Fruit fly (Drosophila melanogaster) whole organism, embryonic: ENCODE results near the gene gfzf.

Experiments used
- Abd-B ChIP-seq: fragments of 200-800 bp; sonication (Bioruptor generic); optimal IDR thresholded peaks from 2 replicates; lab custom pipeline; 2018; ENCODE audit warnings: missing biosample characterization, mild to moderate bottlenecking, missing genetic modification characterization, moderate library complexity
- CG11247 ChIP-seq: fragments of 200-800 bp; sonication (Bioruptor generic); IDR thresholded peaks from 2 replicates; pipeline ENCODE4 v1.3.6; 2022; ENCODE audit warnings: missing biosample characterization, missing genetic modification characterization
- CG14860 ChIP-seq: fragments of 200-800 bp; sonication (Bioruptor generic); IDR thresholded peaks from 3 replicates; pipeline ENCODE4 v1.3.6; 2022; ENCODE audit warnings: missing biosample characterization, missing genetic modification characterization; ENCODE audit not compliant: partially characterized antibody
- CG1603 ChIP-seq: fragments of 200-800 bp; sonication (Bioruptor generic); optimal IDR thresholded peaks from 2 replicates; lab custom pipeline; 2019; ENCODE audit warnings: missing biosample characterization, mild to moderate bottlenecking, missing genetic modification characterization, moderate library complexity
- CG1647 ChIP-seq: fragments of 200-800 bp; sonication (Bioruptor generic); optimal IDR thresholded peaks from 3 replicates; lab custom pipeline; 2016; ENCODE audit warnings: missing biosample characterization, missing genetic modification characterization
- CG30020 ChIP-seq: fragments of 200-800 bp; optimal IDR thresholded peaks from 2 replicates; lab custom pipeline; 2019; ENCODE audit warnings: missing biosample characterization, mild to moderate bottlenecking, missing genetic modification characterization, moderate library complexity
- CG30431 ChIP-seq: fragments of 200-800 bp; sonication (Bioruptor generic); optimal IDR thresholded peaks from 2 replicates; lab custom pipeline; 2017; ENCODE audit warnings: missing biosample characterization, missing genetic modification characterization
- CG3065 ChIP-seq: fragments of 200-800 bp; sonication (Bioruptor generic); optimal IDR thresholded peaks from 2 replicates; lab custom pipeline; 2016; ENCODE audit warnings: missing biosample characterization, missing genetic modification characterization
- CG31365 ChIP-seq: fragments of 200-800 bp; sonication (Bioruptor generic); optimal IDR thresholded peaks from 2 replicates; lab custom pipeline; 2018; ENCODE audit warnings: missing biosample characterization, mild to moderate bottlenecking, missing genetic modification characterization
- CG3163 ChIP-seq: fragments of 200-800 bp; sonication (Bioruptor generic); optimal IDR thresholded peaks from 3 replicates; lab custom pipeline; 2016; ENCODE audit warnings: missing biosample characterization, missing genetic modification characterization
- CG32767 ChIP-seq: fragments of 200-800 bp; sonication (Bioruptor generic); IDR thresholded peaks from 2 replicates; pipeline ENCODE4 v1.3.6; 2022; ENCODE audit warnings: missing biosample characterization, missing genetic modification characterization
- CG4328 ChIP-seq: fragments of 200-800 bp; sonication (Bioruptor generic); optimal IDR thresholded peaks from 3 replicates; lab custom pipeline; 2017; ENCODE audit warnings: missing biosample characterization, missing genetic modification reagents, missing genetic modification characterization
- CG4360 ChIP-seq: fragments of 200-800 bp; sonication (Bioruptor generic); IDR thresholded peaks from 2 replicates; pipeline ENCODE4 v1.3.6; 2022; ENCODE audit warnings: missing biosample characterization, missing genetic modification characterization
- CG8290 ChIP-seq, 3 experiments: fragments of 200-800 bp; sonication (Bioruptor generic); optimal IDR thresholded peaks; 2 replicates each; lab custom pipeline; 2016 to 2019; ENCODE audit warnings: missing biosample characterization in 3 of 3, missing genetic modification characterization in 3 of 3, mild to moderate bottlenecking in 2 of 3, moderate library complexity in 1 of 3
- CG8924 ChIP-seq: fragments of 200-800 bp; optimal IDR thresholded peaks from 3 replicates; lab custom pipeline; 2019; ENCODE audit warnings: missing biosample characterization, mild to moderate bottlenecking, missing genetic modification characterization, moderate library complexity
- CG9876 ChIP-seq: fragments of 200-800 bp; sonication (Bioruptor generic); optimal IDR thresholded peaks from 2 replicates; lab custom pipeline; 2016; ENCODE audit warnings: missing biosample characterization, missing genetic modification characterization
- CHES-1-like ChIP-seq: fragments of 200-800 bp; sonication (Bioruptor generic); optimal IDR thresholded peaks from 2 replicates; lab custom pipeline; 2016; ENCODE audit warnings: missing biosample characterization, missing genetic modification characterization
- Camta ChIP-seq: fragments of 200-800 bp; sonication (Bioruptor generic); optimal IDR thresholded peaks from 2 replicates; lab custom pipeline; 2016; ENCODE audit warnings: missing biosample characterization, missing genetic modification characterization
- Dfd ChIP-seq, 2 experiments: fragments of >200 bp; optimal IDR thresholded peaks; 2 replicates each; lab custom pipeline; 2017; ENCODE audit warnings: missing biosample characterization in 2 of 2, missing genetic modification characterization in 2 of 2
- Dip2 ChIP-seq: fragments of 200-800 bp; sonication (Bioruptor generic); IDR thresholded peaks from 2 replicates; pipeline ENCODE4 v1.3.6; 2022; ENCODE audit warnings: missing biosample characterization, missing genetic modification characterization
- Doc2 ChIP-seq: fragments of 200-800 bp; sonication (Bioruptor generic); IDR thresholded peaks from 2 replicates; pipeline ENCODE4 v1.3.6; 2022; ENCODE audit warnings: missing biosample characterization, missing genetic modification characterization
- Doc3 ChIP-seq: fragments of 200-800 bp; sonication (Bioruptor generic); IDR thresholded peaks from 3 replicates; pipeline ENCODE4 v1.3.6; 2022; ENCODE audit warnings: missing biosample characterization, missing genetic modification characterization; ENCODE audit not compliant: partially characterized antibody
- Fer1 ChIP-seq: fragments of 200-800 bp; sonication (Bioruptor generic); optimal IDR thresholded peaks from 2 replicates; lab custom pipeline; 2017; ENCODE audit warnings: missing biosample characterization, mild to moderate bottlenecking, missing genetic modification characterization
- GATAe ChIP-seq: fragments of 200-800 bp; sonication (Bioruptor generic); conservative IDR thresholded peaks from 2 replicates; pipeline ENCODE4 v1.3.6; 2022; ENCODE audit warnings: missing biosample characterization, missing genetic modification characterization
- HLH4C ChIP-seq: fragments of 200-800 bp; sonication (Bioruptor generic); IDR thresholded peaks from 3 replicates; pipeline ENCODE4 v1.3.6; 2022; ENCODE audit warnings: missing biosample characterization, missing genetic modification characterization; ENCODE audit not compliant: partially characterized antibody
- Lim3 ChIP-seq: fragments of 200-800 bp; sonication (Bioruptor generic); IDR thresholded peaks from 2 replicates; pipeline ENCODE4 v1.3.6; 2022; ENCODE audit warnings: missing biosample characterization, missing genetic modification characterization
- Mad ChIP-seq: fragments of 200-800 bp; sonication (Bioruptor generic); optimal IDR thresholded peaks from 2 replicates; lab custom pipeline; 2016; ENCODE audit warnings: missing biosample characterization, missing genetic modification characterization
- Ravus ChIP-seq: fragments of 200-800 bp; sonication (Bioruptor generic); IDR thresholded peaks from 2 replicates; pipeline ENCODE4 v1.3.6; 2022; ENCODE audit warnings: missing biosample characterization, missing genetic modification characterization
- Tbp ChIP-seq: fragments of >200 bp; optimal IDR thresholded peaks from 2 replicates; lab custom pipeline; 2018; ENCODE audit warnings: missing biosample characterization, missing genetic modification characterization
- ara ChIP-seq: fragments of 200-800 bp; sonication (Bioruptor generic); IDR thresholded peaks from 2 replicates; pipeline ENCODE4 v1.3.6; 2022; ENCODE audit warnings: missing biosample characterization, missing genetic modification characterization
- ci ChIP-seq: fragments of 200-800 bp; sonication (Bioruptor generic); IDR thresholded peaks from 3 replicates; pipeline ENCODE4 v1.3.6; 2022; ENCODE audit warnings: missing biosample characterization, missing genetic modification characterization
- crc ChIP-seq: fragments of 200-800 bp; sonication (Bioruptor generic); optimal IDR thresholded peaks from 2 replicates; lab custom pipeline; 2016; ENCODE audit warnings: missing biosample characterization, missing genetic modification characterization
- ems ChIP-seq: fragments of 200-800 bp; sonication (Bioruptor generic); optimal IDR thresholded peaks from 3 replicates; lab custom pipeline; 2016; ENCODE audit warnings: missing biosample characterization, missing genetic modification characterization
- fd102C ChIP-seq: fragments of 200-800 bp; sonication (Bioruptor generic); optimal IDR thresholded peaks from 2 replicates; lab custom pipeline; 2018; ENCODE audit warnings: missing biosample characterization, mild to moderate bottlenecking, missing genetic modification characterization, moderate library complexity
- gce ChIP-seq: fragments of 200-800 bp; sonication (Bioruptor generic); IDR thresholded peaks from 3 replicates; pipeline ENCODE4 v1.3.6; 2022; ENCODE audit warnings: missing biosample characterization, missing genetic modification characterization
- grau ChIP-seq: fragments of 200-800 bp; optimal IDR thresholded peaks from 3 replicates; lab custom pipeline; 2019; ENCODE audit warnings: missing biosample characterization, mild to moderate bottlenecking, missing genetic modification characterization, moderate library complexity
- inv ChIP-seq: fragments of 200-800 bp; sonication (Bioruptor generic); IDR thresholded peaks from 2 replicates; pipeline ENCODE4 v1.3.6; 2022; ENCODE audit warnings: missing biosample characterization, missing genetic modification characterization; ENCODE audit not compliant: partially characterized antibody
- jigr1 ChIP-seq: fragments of 200-800 bp; sonication (Bioruptor generic); IDR thresholded peaks from 3 replicates; pipeline ENCODE4 v1.3.6; 2022; ENCODE audit warnings: missing biosample characterization, missing genetic modification characterization
- jumu ChIP-seq: fragments of 200-800 bp; sonication (Bioruptor generic); optimal IDR thresholded peaks from 3 replicates; lab custom pipeline; 2016; ENCODE audit warnings: missing biosample characterization, missing genetic modification characterization
- ken ChIP-seq: fragments of 200-800 bp; sonication (Bioruptor generic); IDR thresholded peaks from 3 replicates; pipeline ENCODE4 v1.3.6; 2022; ENCODE audit warnings: missing biosample characterization, missing genetic modification characterization
- lov ChIP-seq, 2 experiments: fragments of 200-800 bp in 1 of 2; fragments of >200 bp in 1 of 2; sonication (Bioruptor generic) in 1 of 2; IDR thresholded peaks in 1 of 2; optimal IDR thresholded peaks in 1 of 2; 2 replicates in 1 of 2; 3 replicates in 1 of 2; pipeline versions ENCODE4 v1.3.6 to Lab custom; 2017 to 2022; ENCODE audit warnings: missing biosample characterization in 1 of 2, missing genetic modification characterization in 1 of 2
- odd ChIP-seq: fragments of 200-800 bp; sonication (Bioruptor generic); optimal IDR thresholded peaks from 2 replicates; lab custom pipeline; 2017; ENCODE audit warnings: missing biosample characterization, mild to moderate bottlenecking, missing genetic modification characterization
- onecut ChIP-seq: fragments of 200-800 bp; sonication (Bioruptor generic); IDR thresholded peaks from 2 replicates; pipeline ENCODE4 v1.3.6; 2022; ENCODE audit warnings: missing biosample characterization, missing genetic modification characterization
- phol ChIP-seq: fragments of 200-800 bp; sonication (Bioruptor generic); optimal IDR thresholded peaks from 3 replicates; lab custom pipeline; 2018; ENCODE audit warnings: missing biosample characterization, mild to moderate bottlenecking, missing genetic modification characterization, moderate library complexity
- pros ChIP-seq: fragments of 200-800 bp; sonication (Bioruptor generic); optimal IDR thresholded peaks from 3 replicates; lab custom pipeline; 2019; ENCODE audit warnings: missing biosample characterization, mild to moderate bottlenecking, missing genetic modification characterization, moderate library complexity
- ro ChIP-seq: fragments of 200-800 bp; sonication (Bioruptor generic); IDR thresholded peaks from 2 replicates; pipeline ENCODE4 v1.3.6; 2022; ENCODE audit warnings: missing biosample characterization, missing genetic modification characterization
- sens-2 ChIP-seq: fragments of 200-800 bp; sonication (Bioruptor generic); IDR thresholded peaks from 2 replicates; pipeline ENCODE4 v1.3.6; 2022; ENCODE audit warnings: missing biosample characterization, missing genetic modification characterization
- slp2 ChIP-seq: fragments of 200-800 bp; sonication (Bioruptor generic); optimal IDR thresholded peaks from 2 replicates; lab custom pipeline; 2016; ENCODE audit warnings: missing biosample characterization, missing genetic modification characterization
- sob ChIP-seq: fragments of 200-800 bp; sonication (Bioruptor generic); IDR thresholded peaks from 2 replicates; pipeline ENCODE4 v1.3.6; 2022; ENCODE audit warnings: missing biosample characterization, missing genetic modification characterization

The gfzf gene

DNA sequence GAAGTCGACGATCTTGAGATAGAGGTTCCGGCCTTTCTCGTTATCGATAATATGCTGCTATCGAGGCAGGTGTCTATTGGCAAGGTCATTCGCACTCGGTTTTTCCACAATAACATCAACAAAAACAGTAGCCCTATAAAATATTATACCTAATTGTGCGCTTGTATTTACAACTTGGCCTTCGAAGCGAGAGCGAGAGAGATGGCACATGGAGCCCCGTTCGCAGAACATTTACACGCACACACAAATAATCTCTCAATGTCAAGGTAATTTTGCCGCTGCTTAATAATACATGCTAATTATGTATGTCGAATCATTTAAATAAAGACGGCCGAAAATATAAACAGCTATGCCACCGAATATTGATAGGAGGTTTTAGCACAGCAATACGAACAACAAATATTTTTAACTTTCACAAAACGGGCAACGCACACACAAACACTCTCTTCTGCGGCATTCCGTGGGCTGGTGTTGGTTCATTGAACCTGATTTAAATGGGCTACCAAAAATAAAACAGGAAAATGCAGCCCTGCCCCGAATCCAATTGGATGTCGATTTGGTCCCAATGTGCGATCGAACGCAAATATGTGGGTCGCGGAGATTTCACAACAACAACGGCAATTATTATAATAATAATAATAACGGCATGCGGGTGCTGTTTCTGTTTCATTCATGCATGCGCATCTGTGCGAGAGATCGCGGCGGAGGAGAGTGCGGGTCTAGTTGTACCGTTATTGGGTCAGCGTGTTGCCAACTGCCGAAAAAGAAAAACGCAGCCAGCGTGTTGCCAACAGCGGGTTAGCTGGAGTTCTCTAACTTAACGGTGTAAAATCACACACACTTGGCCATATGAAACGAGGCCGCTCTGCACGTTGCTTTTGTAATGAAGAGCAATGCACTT, 28.3 kb downstream of the gfzf start (continued):
- TF ChIP-seq Fer1: no peak
- no peak for TF ChIP-seq CG8290 (GFP tag; optimal IDR thresholded peaks at IDR 0.05; lab: Kevin White, UChicago)
- TF ChIP-seq CG8290 (tag; optimal IDR thresholded peaks at IDR 0.05; lab: Kevin White, UChicago): no peak
- TF ChIP-seq sens-2: 0 out of 2 replicates have a peak, but pooled peaks have one; percentile 29
- TF ChIP-seq CG1603 (tag; lab: Kevin White, UChicago): no peak
- no peak for TF ChIP-seq GATAe (GFP tag; lab: Robert Waterston, UW)
- no peak for TF ChIP-seq CG11247 (GFP tag; lab: Robert Waterston, UW)
- no peak for TF ChIP-seq CG31365 (tag; lab: Kevin White, UChicago)
- TF ChIP-seq CG3163 (GFP tag; lab: Kevin White, UChicago): no peak
- TF ChIP-seq slp2 (GFP tag; lab: Kevin White, UChicago): no peak
- TF ChIP-seq grau (tag; lab: Kevin White, UChicago): no peak
- no peak for TF ChIP-seq CG30020 (tag; lab: Kevin White, UChicago)
- no peak for TF ChIP-seq onecut (GFP tag; lab: Robert Waterston, UW)
- no peak for TF ChIP-seq CG32767 (GFP tag; lab: Robert Waterston, UW)
- no peak for TF ChIP-seq Lim3 (GFP tag; lab: Robert Waterston, UW)
- TF ChIP-seq sob (GFP tag; lab: Robert Waterston, UW): no peak
- TF ChIP-seq Ravus: no peak
- TF ChIP-seq CHES-1-like (GFP tag; lab: Kevin White, UChicago): no peak
- no peak for TF ChIP-seq gce (GFP tag; lab: Robert Waterston, UW)
- no peak for TF ChIP-seq phol (tag; lab: Kevin White, UChicago)
- TF ChIP-seq CG4360 (GFP tag; lab: Robert Waterston, UW): peak; percentile 74
- no peak for TF ChIP-seq CG30431 (GFP tag; lab: Kevin White, UChicago)
- no peak for TF ChIP-seq Doc3 (GFP tag; lab: Robert Waterston, UW)
- no peak for TF ChIP-seq CG14860
- no peak for TF ChIP-seq CG3065 (GFP tag; lab: Kevin White, UChicago)
- no peak for TF ChIP-seq Mad (GFP tag; lab: Kevin White, UChicago)
- TF ChIP-seq Dfd (GFP tag; optimal IDR thresholded peaks at IDR 0.05; lab: Kevin White, UChicago): no peak
- no peak for TF ChIP-seq HLH4C (GFP tag; lab: Robert Waterston, UW)
- TF ChIP-seq ci (GFP tag; lab: Robert Waterston, UW): no peak
- TF ChIP-seq ro (GFP tag; lab: Robert Waterston, UW): no peak
- no peak for TF ChIP-seq Doc2 (GFP tag; lab: Robert Waterston, UW)
- TF ChIP-seq Camta (GFP tag; lab: Kevin White, UChicago): no peak
- no peak for TF ChIP-seq ara (GFP tag; lab: Robert Waterston, UW)
- no peak for TF ChIP-seq ems (GFP tag; lab: Kevin White, UChicago)
- no peak for TF ChIP-seq lov (optimal IDR thresholded peaks at IDR 0.05; lab: Kevin White, UChicago)
- TF ChIP-seq lov (GFP tag; IDR thresholded peaks at IDR 0.05; lab: Robert Waterston, UW): no peak
- no peak for TF ChIP-seq CG1647 (GFP tag; lab: Kevin White, UChicago)
- no peak for TF ChIP-seq Abd-B (GFP tag; lab: Kevin White, UChicago)
- TF ChIP-seq CG9876 (GFP tag; lab: Kevin White, UChicago): no peak
- no peak for TF ChIP-seq jumu (GFP tag; lab: Kevin White, UChicago)
- TF ChIP-seq Dip2: no peak
- no peak for TF ChIP-seq crc
- TF ChIP-seq pros (GFP tag; lab: Kevin White, UChicago): no peak
- TF ChIP-seq ken (GFP tag; lab: Robert Waterston, UW): no peak
- TF ChIP-seq Tbp (GFP tag; lab: Kevin White, UChicago): no peak
- TF ChIP-seq CG4328 (GFP tag; lab: Kevin White, UChicago): no peak
- TF ChIP-seq inv (GFP tag; lab: Robert Waterston, UW): no peak
- TF ChIP-seq fd102C: no peak
- TF ChIP-seq jigr1 (GFP tag; lab: Robert Waterston, UW): no peak
- TF ChIP-seq CG8924 (tag; lab: Kevin White, UChicago): peak; percentile 36
- TF ChIP-seq odd: no peak
